Fruit fly (Drosophila melanogaster): ENCODE results near the gene loco.
A peak's percentile ranks its signal among the peaks of the same experiment; 100 is the strongest.

loco gene

dm6 chr3R:22667284-22667958, 28.2 kb upstream of the loco start (continued):
- TF ChIP-seq CG11560 (tag; IDR thresholded peaks at IDR 0.05) (no peak), TFAM (GFP tag; optimal IDR thresholded peaks at IDR 0.05) (peak; percentile 57), sd (tag; optimal IDR thresholded peaks at IDR 0.05) (no peak), Dip2 (GFP tag; IDR thresholded peaks at IDR 0.05) (0 out of 2 replicates have a peak, but pooled peaks have one; percentile 20), Lhr (GFP tag; optimal IDR thresholded peaks at IDR 0.05) (peak; percentile 52), CG1792 (GFP tag; optimal IDR thresholded peaks at IDR 0.05) (peak; percentile 61), CG32772 (GFP tag; IDR thresholded peaks at IDR 0.05) (peak; percentile 82), CG5953 (GFP tag; IDR thresholded peaks at IDR 0.05) (peak; percentile 50; the same call in 1 of the 2 replicates), CG7928 (GFP tag; optimal IDR thresholded peaks at IDR 0.05) (no peak), tap (tag; optimal IDR thresholded peaks at IDR 0.05) (peak; percentile 92), CHES-1-like (GFP tag; optimal IDR thresholded peaks at IDR 0.05) (peak; percentile 23), CG3281 (GFP tag; optimal IDR thresholded peaks at IDR 0.05) (peak; percentile 60), Awh (GFP tag; IDR thresholded peaks at IDR 0.05) (peak; percentile 75; the same call in 1 of the 2 replicates), mam (GFP tag; optimal IDR thresholded peaks at IDR 0.05) (peak; percentile 51), CG9817 (tag; optimal IDR thresholded peaks at IDR 0.05) (peak; percentile 52), CG8089 (GFP tag; optimal IDR thresholded peaks at IDR 0.05) (peak; percentile 57), slp2 (GFP tag; optimal IDR thresholded peaks at IDR 0.05) (peak; percentile 58), CG15269 (tag; optimal IDR thresholded peaks at IDR 0.05) (peak; percentile 68), zf30C (GFP tag; optimal IDR thresholded peaks at IDR 0.05) (peak; percentile 80), dmrt99B (tag; optimal IDR thresholded peaks at IDR 0.05) (peak; percentile 96), Nf-YA (GFP tag; IDR thresholded peaks at IDR 0.05) (peak; percentile 64), CG12071 (GFP tag; optimal IDR thresholded peaks at IDR 0.05) (peak; percentile 12), CG1233 (GFP tag; optimal IDR thresholded peaks at IDR 0.05) (peak; percentile 88), MESR4 (GFP tag; optimal IDR thresholded peaks at IDR 0.05) (no peak), Atf6 (GFP tag; IDR thresholded peaks at IDR 0.05) (peak; percentile 68; the same call in 1 of the 2 replicates), CG30431 (GFP tag; optimal IDR thresholded peaks at IDR 0.05) (peak; percentile 67), CG4404 (GFP tag; IDR thresholded peaks at IDR 0.05) (peak; percentile 63), CG9215 (GFP tag; IDR thresholded peaks at IDR 0.05) (peak; percentile 55), slbo (GFP tag; IDR thresholded peaks at IDR 0.05) (peak; percentile 60), CG12659 (GFP tag; optimal IDR thresholded peaks at IDR 0.05) (peak; percentile 62), CG17912 (GFP tag; optimal IDR thresholded peaks at IDR 0.05) (no peak), CG6272 (GFP tag; IDR thresholded peaks at IDR 0.05) (0 out of 2 replicates have a peak, but pooled peaks have one; percentile 45), lov (optimal IDR thresholded peaks at IDR 0.05) (no peak), lov (GFP tag; IDR thresholded peaks at IDR 0.05) (no peak), E2f2 (GFP tag; IDR thresholded peaks at IDR 0.05) (peak; percentile 36; the same call in 1 of the 2 replicates), Lim3 (GFP tag; IDR thresholded peaks at IDR 0.05) (no peak), CG9727 (GFP tag; optimal IDR thresholded peaks at IDR 0.05) (peak; percentile 88), schlank (tag; optimal IDR thresholded peaks at IDR 0.05) (no peak), Blimp-1 (GFP tag; optimal IDR thresholded peaks at IDR 0.05) (peak; percentile 98), kah (GFP tag; optimal IDR thresholded peaks at IDR 0.05) (peak; percentile 78), Hand (GFP tag; optimal IDR thresholded peaks at IDR 0.05) (no peak), Med (GFP tag) (peak; percentile 80), ATbp (GFP tag; optimal IDR thresholded peaks at IDR 0.05) (peak; percentile 77), Vsx1 (GFP tag; optimal IDR thresholded peaks at IDR 0.05) (peak; percentile 40), stwl (tag; optimal IDR thresholded peaks at IDR 0.05) (peak; percentile 14), Sry-δ (GFP tag; optimal IDR thresholded peaks at IDR 0.05) (peak; percentile 19), CG12391 (tag; optimal IDR thresholded peaks at IDR 0.05) (peak; percentile 88), Dp (GFP tag; optimal IDR thresholded peaks at IDR 0.05) (no peak), CG2129 (GFP tag; IDR thresholded peaks at IDR 0.05; ENCODE audit: partially characterized antibody) (no peak)
